Fruit fly (Drosophila melanogaster): ENCODE measurements around the gene COX4.
A peak's percentile ranks its signal among the peaks of the same experiment; 100 is the strongest.

COX4 gene

DNA sequence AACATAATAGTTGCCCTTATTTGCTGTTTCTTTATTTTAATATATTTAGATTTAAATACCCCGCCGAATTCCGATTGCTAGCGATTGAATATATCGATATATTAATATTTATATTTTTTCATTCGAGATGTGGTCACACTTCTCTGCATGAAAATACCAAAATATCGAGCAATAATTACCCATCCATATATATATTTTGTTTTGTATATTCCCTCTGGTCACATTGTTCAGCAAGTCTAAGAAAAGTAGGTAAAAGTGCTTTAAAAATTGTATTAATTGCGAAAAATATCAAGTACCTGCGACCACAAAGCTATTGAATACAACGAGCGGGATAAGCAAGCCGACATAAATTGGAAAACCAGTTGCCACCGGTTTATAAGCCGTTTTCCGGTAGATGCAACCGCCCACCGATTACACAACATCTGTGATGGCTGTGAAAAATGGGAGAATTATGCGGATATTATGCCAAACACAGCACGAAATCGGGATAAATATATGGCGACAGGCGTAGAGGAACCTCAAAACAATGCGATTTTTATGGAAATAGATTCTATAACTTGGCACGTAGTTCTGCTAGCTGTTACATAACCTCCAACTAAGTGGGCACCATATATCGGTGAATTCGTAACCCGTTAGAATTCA, at the start of gene COX4 (continued):
- TF ChIP-seq CG12155 (GFP tag; optimal IDR thresholded peaks at IDR 0.05) (no peak), CG13894 (tag; optimal IDR thresholded peaks at IDR 0.05) (no peak), ken (GFP tag; IDR thresholded peaks at IDR 0.05) (no peak), CG8281 (tag; optimal IDR thresholded peaks at IDR 0.05) (no peak), Optix (GFP tag; IDR thresholded peaks at IDR 0.05) (no peak), lilli (GFP tag; optimal IDR thresholded peaks at IDR 0.05) (no peak), CG4282 (GFP tag; optimal IDR thresholded peaks at IDR 0.05) (no peak), NC2α (GFP tag; optimal IDR thresholded peaks at IDR 0.05) (no peak), hkb (optimal IDR thresholded peaks at IDR 0.05) (no peak), hkb (GFP tag; IDR thresholded peaks at IDR 0.05) (no peak), MESR4 (GFP tag; optimal IDR thresholded peaks at IDR 0.05) (peak; percentile 92), CG7987 (GFP tag; optimal IDR thresholded peaks at IDR 0.05) (no peak), CG33213 (GFP tag; optimal IDR thresholded peaks at IDR 0.05) (no peak), CG16779 (GFP tag; IDR thresholded peaks at IDR 0.05) (no peak), CG11695 (GFP tag; IDR thresholded peaks at IDR 0.05) (no peak), Rx (GFP tag; IDR thresholded peaks at IDR 0.05) (no peak), CG6791 (GFP tag; IDR thresholded peaks at IDR 0.05; ENCODE audit: partially characterized antibody) (peak; percentile 62; the same call in 2 of the 3 replicates), Stat92E (GFP tag; optimal IDR thresholded peaks at IDR 0.05) (no peak), CG34422 (GFP tag; IDR thresholded peaks at IDR 0.05) (no peak), CG17361 (GFP tag; IDR thresholded peaks at IDR 0.05) (no peak), CG2678 (tag; optimal IDR thresholded peaks at IDR 0.05) (no peak), NK7.1 (GFP tag; optimal IDR thresholded peaks at IDR 0.05) (no peak), Sry-β (GFP tag; optimal IDR thresholded peaks at IDR 0.05) (no peak), CG3065 (GFP tag; optimal IDR thresholded peaks at IDR 0.05) (no peak), Dek (tag; optimal IDR thresholded peaks at IDR 0.05) (peak; percentile 44), cad (GFP tag; optimal IDR thresholded peaks at IDR 0.05) (no peak), Xrp1 (GFP tag; IDR thresholded peaks at IDR 0.05) (no peak), wdn (GFP tag; IDR thresholded peaks at IDR 0.05) (no peak), CG5953 (GFP tag; IDR thresholded peaks at IDR 0.05) (no peak), dpn (GFP tag; optimal IDR thresholded peaks at IDR 0.05) (no peak), mirr (GFP tag; optimal IDR thresholded peaks at IDR 0.05) (no peak), prd (optimal IDR thresholded peaks at IDR 0.05) (no peak), prd (GFP tag; IDR thresholded peaks at IDR 0.05) (no peak), mld (GFP tag; IDR thresholded peaks at IDR 0.05; ENCODE audit: partially characterized antibody) (no peak), org-1 (GFP tag; optimal IDR thresholded peaks at IDR 0.05) (no peak), bowl (GFP tag; IDR thresholded peaks at IDR 0.05) (no peak)

dm6 chr2L:19912277-19912676, 46.2 kb upstream of the COX4 start, which contains the start of gene TotF:
TotF (minus strand) TSS chr2L:19912377.
- TF ChIP-seq CG3065 (GFP tag; optimal IDR thresholded peaks at IDR 0.05) = no peak
- no peak for TF ChIP-seq E2f1 (GFP tag; IDR thresholded peaks at IDR 0.05)
- no peak for TF ChIP-seq p53 (GFP tag; optimal IDR thresholded peaks at IDR 0.05)
- no peak for TF ChIP-seq CG11093 (GFP tag; IDR thresholded peaks at IDR 0.05)

DNA sequence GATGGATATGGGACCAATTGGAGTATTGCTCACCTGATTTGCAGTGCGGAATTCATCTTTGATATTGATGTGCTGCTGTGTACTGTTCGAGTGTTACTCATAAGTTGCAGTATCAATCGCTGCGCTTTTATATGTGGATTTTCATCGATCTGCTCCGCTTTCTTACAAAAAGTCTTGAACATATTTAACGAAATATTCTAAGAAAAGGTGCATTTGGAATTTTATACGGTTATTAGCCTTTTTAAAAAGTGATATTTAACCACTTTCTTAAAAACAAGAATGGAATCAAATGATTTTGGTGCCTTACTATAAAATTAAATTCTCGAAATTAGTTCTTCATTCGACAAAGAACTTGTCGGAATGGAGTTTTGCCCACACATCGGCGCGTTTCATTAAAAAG, 45.1 kb upstream of the COX4 start, which contains the start of gene TotE:
TSS of gene TotE (minus strand) at position 101 of the 400 bp plus-strand sequence.
- TF ChIP-seq CG4328 (GFP tag; optimal IDR thresholded peaks at IDR 0.05) (no peak), hbn (GFP tag; IDR thresholded peaks at IDR 0.05; ENCODE audit: partially characterized antibody) (no peak), sc (optimal IDR thresholded peaks at IDR 0.05) (no peak), sc (GFP tag; optimal IDR thresholded peaks at IDR 0.05) (no peak), Mad (GFP tag; optimal IDR thresholded peaks at IDR 0.05) (no peak), insv (GFP tag; optimal IDR thresholded peaks at IDR 0.05) (no peak), CG13624 (GFP tag; optimal IDR thresholded peaks at IDR 0.05) (no peak), Blimp-1 (GFP tag; optimal IDR thresholded peaks at IDR 0.05) (no peak), hb (GFP tag; IDR thresholded peaks at IDR 0.05; ENCODE audit: partially characterized antibody) (no peak), nmo (GFP tag; optimal IDR thresholded peaks at IDR 0.05) (no peak), CG33213 (GFP tag; optimal IDR thresholded peaks at IDR 0.05) (no peak), usp (GFP tag; optimal IDR thresholded peaks at IDR 0.05) (no peak), vfl (GFP tag; optimal IDR thresholded peaks at IDR 0.05) (no peak)
